Fruit fly (Drosophila melanogaster) whole organism, pupa: ENCODE results near the gene CG18135.

ENCODE experiments used
- CG10348 ChIP-seq: fragments of 200-800 bp; sonication (Bioruptor generic); IDR thresholded peaks from 2 replicates; pipeline ENCODE4 v1.3.6; 2022; ENCODE audit warnings: missing biosample characterization, missing genetic modification characterization
- CG12605 ChIP-seq: fragments of 200-800 bp; sonication (Bioruptor generic); IDR thresholded peaks from 2 replicates; pipeline ENCODE4 v1.3.6; 2022; ENCODE audit warnings: missing biosample characterization, missing genetic modification characterization
- CG13204 ChIP-seq: fragments of 200-800 bp; sonication (Bioruptor generic); optimal IDR thresholded peaks from 2 replicates; lab custom pipeline; 2018; ENCODE audit warnings: missing biosample characterization, mild to moderate bottlenecking, missing genetic modification characterization, moderate library complexity
- CG14655 ChIP-seq: fragments of 200-800 bp; sonication (Bioruptor generic); optimal IDR thresholded peaks from 3 replicates; lab custom pipeline; 2017; ENCODE audit warnings: mild to moderate bottlenecking, missing biosample characterization, missing genetic modification reagents, missing genetic modification characterization
- CG15710 ChIP-seq: fragments of 200-800 bp; sonication (Bioruptor generic); optimal IDR thresholded peaks from 2 replicates; lab custom pipeline; 2018; ENCODE audit warnings: missing biosample characterization, mild to moderate bottlenecking, missing genetic modification characterization, moderate library complexity
- CG17806 ChIP-seq: fragments of 200-800 bp; sonication (Bioruptor generic); optimal IDR thresholded peaks from 2 replicates; lab custom pipeline; 2018; ENCODE audit warnings: missing biosample characterization, mild to moderate bottlenecking, missing genetic modification characterization, moderate library complexity
- CG32121 ChIP-seq: fragments of 200-800 bp; sonication (Bioruptor generic); IDR thresholded peaks from 2 replicates; pipeline ENCODE4 v1.3.6; 2022; ENCODE audit warnings: missing biosample characterization, missing genetic modification characterization
- CG34367 ChIP-seq: fragments of 200-800 bp; sonication (Bioruptor generic); optimal IDR thresholded peaks from 2 replicates; lab custom pipeline; 2018; ENCODE audit warnings: missing biosample characterization, mild to moderate bottlenecking, missing genetic modification characterization
- CG4496 ChIP-seq: fragments of 200-800 bp; sonication (Bioruptor generic); IDR thresholded peaks from 3 replicates; pipeline ENCODE4 v1.3.6; 2022; ENCODE audit warnings: missing biosample characterization, missing genetic modification characterization
- CG8159 ChIP-seq: fragments of 200-800 bp; sonication (Bioruptor generic); optimal IDR thresholded peaks from 3 replicates; lab custom pipeline; 2018; ENCODE audit warnings: missing biosample characterization, mild to moderate bottlenecking, missing genetic modification characterization, moderate library complexity
- CG8301 ChIP-seq: fragments of 200-800 bp; sonication (Bioruptor generic); optimal IDR thresholded peaks from 2 replicates; lab custom pipeline; 2018; ENCODE audit warnings: missing biosample characterization, mild to moderate bottlenecking, missing genetic modification characterization
- CG9948 ChIP-seq: fragments of 200-800 bp; sonication (Bioruptor generic); optimal IDR thresholded peaks from 2 replicates; lab custom pipeline; 2018; ENCODE audit warnings: missing biosample characterization, mild to moderate bottlenecking, missing genetic modification characterization, moderate library complexity
- D1 ChIP-seq: fragments of 200-800 bp; sonication (Bioruptor generic); optimal IDR thresholded peaks from 2 replicates; lab custom pipeline; 2018; ENCODE audit warnings: missing biosample characterization, mild to moderate bottlenecking, missing genetic modification characterization, moderate library complexity
- EcR ChIP-seq: fragments of 200-800 bp; sonication (Bioruptor generic); optimal IDR thresholded peaks from 3 replicates; lab custom pipeline; 2019; ENCODE audit warnings: missing biosample characterization, missing genetic modification characterization, mild to moderate bottlenecking, moderate library complexity, missing genetic modification reagents
- Ets98B ChIP-seq: fragments of 200-800 bp; sonication (Bioruptor generic); IDR thresholded peaks from 2 replicates; pipeline ENCODE4 v1.3.6; 2022; ENCODE audit warnings: missing biosample characterization, missing genetic modification characterization
- Pif1A ChIP-seq: fragments of 200-800 bp; sonication (Bioruptor generic); optimal IDR thresholded peaks from 3 replicates; lab custom pipeline; 2016; ENCODE audit warnings: missing biosample characterization, missing genetic modification characterization
- Pif1B ChIP-seq: fragments of 200-800 bp; sonication (Bioruptor generic); optimal IDR thresholded peaks from 3 replicates; lab custom pipeline; 2016; ENCODE audit warnings: missing biosample characterization, missing genetic modification characterization
- Snoo ChIP-seq: fragments of 200-800 bp; sonication (Bioruptor generic); optimal IDR thresholded peaks from 3 replicates; lab custom pipeline; 2017; ENCODE audit warnings: missing biosample characterization, mild to moderate bottlenecking, missing genetic modification characterization, inconsistent platforms
- fd96Ca ChIP-seq: fragments of 200-800 bp; sonication (Bioruptor generic); IDR thresholded peaks from 3 replicates; pipeline ENCODE4 v1.3.6; 2022; ENCODE audit warnings: missing biosample characterization, missing genetic modification characterization
- gl ChIP-seq: fragments of 200-800 bp; sonication (Bioruptor generic); optimal IDR thresholded peaks from 2 replicates; lab custom pipeline; 2018; ENCODE audit warnings: missing biosample characterization, mild to moderate bottlenecking, missing genetic modification characterization
- rn ChIP-seq: fragments of 200-800 bp; sonication (Bioruptor generic); IDR thresholded peaks from 2 replicates; pipeline ENCODE4 v1.3.6; 2022; ENCODE audit warnings: missing biosample characterization, missing genetic modification characterization

The CG18135 gene

dm6 chr3L:19037051-19037450 is 39.0 kb upstream of the CG18135 start:
- TF ChIP-seq CG13204 (GFP tag; lab: Kevin White, UChicago) (no peak), Ets98B (GFP tag; lab: Robert Waterston, UW) (no peak), CG9948 (tag; lab: Kevin White, UChicago) (no peak), CG12605 (GFP tag; lab: Robert Waterston, UW) (no peak), Snoo (tag; lab: Kevin White, UChicago) (no peak), D1 (tag; lab: Kevin White, UChicago) (no peak), CG34367 (no peak), CG17806 (tag; lab: Kevin White, UChicago) (no peak), Pif1B (GFP tag; lab: Kevin White, UChicago) (no peak), gl (tag; lab: Kevin White, UChicago) (no peak), fd96Ca (GFP tag; lab: Robert Waterston, UW) (no peak), Pif1A (no peak), rn (no peak), EcR (no peak), CG32121 (GFP tag; lab: Robert Waterston, UW) (no peak), CG4496 (GFP tag; lab: Robert Waterston, UW) (no peak), CG8159 (no peak), CG8301 (tag; lab: Kevin White, UChicago) (no peak), CG15710 (no peak)

dm6 chr3L:19036119-19036518 is 38.0 kb upstream of the CG18135 start:
- no peak for TF ChIP-seq Snoo (tag; lab: Kevin White, UChicago)
- no peak for TF ChIP-seq D1 (tag; lab: Kevin White, UChicago)
- TF ChIP-seq CG4496 (GFP tag; lab: Robert Waterston, UW) = no peak
- TF ChIP-seq Pif1A = no peak
- TF ChIP-seq CG10348 = no peak
- TF ChIP-seq CG14655 (GFP tag; lab: Kevin White, UChicago) = no peak
- TF ChIP-seq CG34367 = no peak
- no peak for TF ChIP-seq CG8159
- TF ChIP-seq CG9948 (tag; lab: Kevin White, UChicago) = no peak
- no peak for TF ChIP-seq rn

- TF ChIP-seq Pif1B (GFP tag; lab: Kevin White, UChicago) (no peak), CG4496 (GFP tag; lab: Robert Waterston, UW) (no peak), fd96Ca (GFP tag; lab: Robert Waterston, UW) (no peak), CG15710 (peak; percentile 25), gl (tag; lab: Kevin White, UChicago) (no peak), CG8301 (tag; lab: Kevin White, UChicago) (peak; percentile 17), CG12605 (GFP tag; lab: Robert Waterston, UW) (no peak), CG10348 (no peak), CG13204 (GFP tag; lab: Kevin White, UChicago) (no peak), D1 (tag; lab: Kevin White, UChicago) (peak; percentile 13), CG34367 (peak; percentile 15), rn (no peak), Pif1A (peak; percentile 0), Ets98B (GFP tag; lab: Robert Waterston, UW) (no peak), CG17806 (tag; lab: Kevin White, UChicago) (peak; percentile 52), Snoo (tag; lab: Kevin White, UChicago) (peak; percentile 44), CG32121 (GFP tag; lab: Robert Waterston, UW) (no peak), CG9948 (tag; lab: Kevin White, UChicago) (peak; percentile 49), EcR (no peak), CG8159 (peak; percentile 66), CG14655 (GFP tag; lab: Kevin White, UChicago) (peak; percentile 35)
These were observed 37.2 kb upstream of the CG18135 start for dm6 chr3L:19035163-19035900.

dm6 chr3L:19033154-19033811 is 35.2 kb upstream of the CG18135 start:
- 0 out of 2 replicates have a peak, but pooled peaks have one; percentile 18 for TF ChIP-seq CG32121 (GFP tag; lab: Robert Waterston, UW)
- peak; percentile 68 for TF ChIP-seq CG13204 (GFP tag; lab: Kevin White, UChicago)
- peak; percentile 81 for TF ChIP-seq CG17806 (tag; lab: Kevin White, UChicago)
- no peak for TF ChIP-seq EcR
- no peak for TF ChIP-seq rn
- peak; percentile 79 for TF ChIP-seq CG9948 (tag; lab: Kevin White, UChicago)
- peak; percentile 78 for TF ChIP-seq CG8159
- TF ChIP-seq CG10348 = no peak
- peak; percentile 66 for TF ChIP-seq Snoo (tag; lab: Kevin White, UChicago)
- TF ChIP-seq CG15710 = peak; percentile 83
- TF ChIP-seq Pif1B (GFP tag; lab: Kevin White, UChicago) = peak; percentile 67
- peak; percentile 78 for TF ChIP-seq CG34367
- TF ChIP-seq Ets98B (GFP tag; lab: Robert Waterston, UW) = no peak
- TF ChIP-seq Pif1A = peak; percentile 74
- TF ChIP-seq CG14655 (GFP tag; lab: Kevin White, UChicago) = peak; percentile 77
- TF ChIP-seq CG4496 (GFP tag; lab: Robert Waterston, UW) = peak; percentile 35; the same call in 2 of the 3 replicates
- TF ChIP-seq fd96Ca (GFP tag; lab: Robert Waterston, UW) = no peak
- peak; percentile 35; the same call in 1 of the 2 replicates for TF ChIP-seq CG12605 (GFP tag; lab: Robert Waterston, UW)
- peak; percentile 39 for TF ChIP-seq gl (tag; lab: Kevin White, UChicago)
- TF ChIP-seq CG8301 (tag; lab: Kevin White, UChicago) = peak; percentile 65
- peak; percentile 42 for TF ChIP-seq D1 (tag; lab: Kevin White, UChicago)
- TF ChIP-seq, all 21 proteins: peak for 16

dm6 chr3L:19032676-19033075 is 34.6 kb upstream of the CG18135 start:
- TF ChIP-seq Snoo (tag; lab: Kevin White, UChicago) = no peak
- TF ChIP-seq D1 (tag; lab: Kevin White, UChicago) = no peak
- no peak for TF ChIP-seq CG32121 (GFP tag; lab: Robert Waterston, UW)
- no peak for TF ChIP-seq CG14655 (GFP tag; lab: Kevin White, UChicago)
- no peak for TF ChIP-seq EcR
- no peak for TF ChIP-seq Pif1A
- no peak for TF ChIP-seq rn
